Worm (Caenorhabditis elegans): Measurements from ENCODE around the gene fbxb-55.

The fbxb-55 gene

ce11 chrIV:4039984-4040383 lies 28.6 kb upstream of the fbxb-55 start, which contains the start of gene F35F11.2:
Gene F35F11.2 (plus strand): TSS chrIV:4040284.
- TF ChIP-seq lin-13 (GFP tag; optimal IDR thresholded peaks at IDR 0.05) (no peak), mab-5 (tag; optimal IDR thresholded peaks at IDR 0.05) (no peak), nhr-77 (tag; optimal IDR thresholded peaks at IDR 0.05) (no peak), gmeb-1 (tag; optimal IDR thresholded peaks at IDR 0.05) (no peak), mbf-1 (tag; optimal IDR thresholded peaks at IDR 0.05) (no peak), ztf-11 (tag; optimal IDR thresholded peaks at IDR 0.05) (no peak), F13H6.1 (tag; optimal IDR thresholded peaks at IDR 0.05) (no peak), lin-39 (tag; optimal IDR thresholded peaks at IDR 0.05) (no peak), unc-39 (tag; optimal IDR thresholded peaks at IDR 0.05) (no peak), elt-1 (tag; optimal IDR thresholded peaks at IDR 0.05) (no peak), dmd-4 (tag; optimal IDR thresholded peaks at IDR 0.05) (no peak), unc-55 (GFP tag; optimal IDR thresholded peaks at IDR 0.05) (no peak), nhr-23 (tag; optimal IDR thresholded peaks at IDR 0.05) (no peak)

ce11 chrIV:4041006-4041405 lies 27.6 kb upstream of the fbxb-55 start:
- TF ChIP-seq R02D3.7 (tag; optimal IDR thresholded peaks at IDR 0.05) (no peak), nhr-6 (tag; optimal IDR thresholded peaks at IDR 0.05) (no peak), unc-39 (tag; optimal IDR thresholded peaks at IDR 0.05) (no peak), nhr-77 (tag; optimal IDR thresholded peaks at IDR 0.05) (no peak), ztf-4 (tag; optimal IDR thresholded peaks at IDR 0.05) (no peak), nhr-11 (tag; optimal IDR thresholded peaks at IDR 0.05) (no peak), fos-1 (tag; optimal IDR thresholded peaks at IDR 0.05) (no peak), skn-1 (tag; optimal IDR thresholded peaks at IDR 0.05) (no peak), Y55F3AM.14 (GFP tag; optimal IDR thresholded peaks at IDR 0.05) (no peak), ztf-11 (tag; optimal IDR thresholded peaks at IDR 0.05) (no peak), lin-13 (GFP tag; optimal IDR thresholded peaks at IDR 0.05) (no peak), elt-3 (tag; optimal IDR thresholded peaks at IDR 0.05) (no peak), crh-2 (tag; optimal IDR thresholded peaks at IDR 0.05) (no peak), ama-1 (optimal IDR thresholded peaks at IDR 0.05) (no peak)

- TF ChIP-seq nhr-25 (tag; optimal IDR thresholded peaks at IDR 0.05), result no peak
- TF ChIP-seq gmeb-1 (tag; optimal IDR thresholded peaks at IDR 0.05), result peak; percentile 89
- no peak for TF ChIP-seq nhr-129 (tag; optimal IDR thresholded peaks at IDR 0.05)
- peak; percentile 17 for TF ChIP-seq mab-5 (tag; optimal IDR thresholded peaks at IDR 0.05)
- TF ChIP-seq sma-3 (GFP tag; optimal IDR thresholded peaks at IDR 0.05), result peak; percentile 22
- no peak for TF ChIP-seq lin-39 (tag; optimal IDR thresholded peaks at IDR 0.05)
- TF ChIP-seq elt-1 (tag; optimal IDR thresholded peaks at IDR 0.05), result no peak
- peak; percentile 37 for TF ChIP-seq C34F6.9 (tag; optimal IDR thresholded peaks at IDR 0.05)
- peak; percentile 6 to 63 for TF ChIP-seq lsy-2 (tag; optimal IDR thresholded peaks at IDR 0.05)
- no peak for TF ChIP-seq dmd-4 (tag; optimal IDR thresholded peaks at IDR 0.05)
- TF ChIP-seq egl-27 (tag; optimal IDR thresholded peaks at IDR 0.05), result no peak
- TF ChIP-seq F13H6.1 (tag; optimal IDR thresholded peaks at IDR 0.05), result peak; percentile 20
- no peak for TF ChIP-seq R02D3.7 (tag; optimal IDR thresholded peaks at IDR 0.05)
- TF ChIP-seq aly-2 (tag; optimal IDR thresholded peaks at IDR 0.05), result no peak
- no peak for TF ChIP-seq skn-1 (tag; optimal IDR thresholded peaks at IDR 0.05)
- no peak for TF ChIP-seq nhr-11 (tag; optimal IDR thresholded peaks at IDR 0.05)
- no peak for TF ChIP-seq ceh-82 (tag; optimal IDR thresholded peaks at IDR 0.05)
- peak; percentile 58 for TF ChIP-seq unc-55 (GFP tag; optimal IDR thresholded peaks at IDR 0.05)
- TF ChIP-seq snpc-4 (tag; optimal IDR thresholded peaks at IDR 0.05), result peak; percentile 5
Observed at ce11 chrIV:4042274-4042673, 26.3 kb upstream of the fbxb-55 start, which contains the start of gene cdc-73. Gene cdc-73 (plus strand): TSS chrIV:4042575.

ce11 chrIV:4047628-4048027 lies 21.0 kb upstream of the fbxb-55 start:
- TF ChIP-seq alr-1 (tag; optimal IDR thresholded peaks at IDR 0.05) (no peak), Y55F3AM.14 (GFP tag; optimal IDR thresholded peaks at IDR 0.05) (no peak), ztf-11 (tag; optimal IDR thresholded peaks at IDR 0.05) (no peak), peb-1 (tag; optimal IDR thresholded peaks at IDR 0.05) (no peak), fos-1 (tag; optimal IDR thresholded peaks at IDR 0.05) (no peak), nhr-129 (tag; optimal IDR thresholded peaks at IDR 0.05) (no peak), nhr-12 (tag; optimal IDR thresholded peaks at IDR 0.05) (no peak), snpc-4 (tag; optimal IDR thresholded peaks at IDR 0.05) (no peak), lsy-2 (tag; optimal IDR thresholded peaks at IDR 0.05) (no peak), unc-55 (GFP tag; optimal IDR thresholded peaks at IDR 0.05) (no peak), nhr-6 (tag; optimal IDR thresholded peaks at IDR 0.05) (no peak), lin-39 (tag; optimal IDR thresholded peaks at IDR 0.05) (no peak), nhr-25 (tag; optimal IDR thresholded peaks at IDR 0.05) (no peak), zag-1 (tag; optimal IDR thresholded peaks at IDR 0.05) (no peak), R02D3.7 (tag; optimal IDR thresholded peaks at IDR 0.05) (no peak), egl-27 (tag; optimal IDR thresholded peaks at IDR 0.05) (no peak), nhr-23 (tag; optimal IDR thresholded peaks at IDR 0.05) (no peak), F13H6.1 (tag; optimal IDR thresholded peaks at IDR 0.05) (no peak), sma-3 (GFP tag; optimal IDR thresholded peaks at IDR 0.05) (no peak)
